Worm (Caenorhabditis elegans) whole organism, L4 larva: ENCODE measurements around the gene T19D2.3.

Experiments used
- F26F4.8 ChIP-seq: fragments of 200-800 bp; sonication (Bioruptor generic); conservative IDR thresholded peaks from 2 replicates; pipeline ENCODE4 v1.3.6; 2022; ENCODE audit warnings: missing genetic modification characterization, missing compliant biosample characterization
- F44E2.7 ChIP-seq: fragments of 200-800 bp; sonication (Bioruptor generic); IDR thresholded peaks from 2 replicates; pipeline ENCODE4 v2.1.2; 2022; ENCODE audit warnings: missing genetic modification characterization, missing compliant biosample characterization
- Y5F2A.4 ChIP-seq: fragments of 200-800 bp; sonication (Bioruptor generic); optimal IDR thresholded peaks from 2 replicates; lab custom pipeline; 2018; ENCODE audit warnings: mild to moderate bottlenecking, missing genetic modification characterization, missing compliant biosample characterization
- ZK546.5 ChIP-seq, 2 experiments: sonication (generic microtip); optimal IDR thresholded peaks; 2 replicates each; lab custom pipeline; 2017; ENCODE audit warnings: missing biosample characterization in 2 of 2, missing genetic modification characterization in 2 of 2
- aha-1 ChIP-seq: fragments of 150-350 bp; peaks from one replicate; lab custom pipeline; 2014; ENCODE audit warnings: missing biosample characterization, missing genetic modification characterization
- ama-1 ChIP-seq: fragments of 150-350 bp; optimal IDR thresholded peaks from 2 replicates; lab custom pipeline; 2014; ENCODE audit warnings: inconsistent platforms, mixed read lengths
- ceh-28 ChIP-seq: fragments of 150-350 bp; optimal IDR thresholded peaks from 2 replicates; lab custom pipeline; 2014; ENCODE audit warnings: missing biosample characterization, missing genetic modification reagents, missing genetic modification characterization
- dpl-1 ChIP-seq: fragments of 150-350 bp; optimal IDR thresholded peaks from 2 replicates; lab custom pipeline; 2014; ENCODE audit warnings: missing biosample characterization, missing genetic modification reagents, missing genetic modification characterization
- egl-43 ChIP-seq: fragments of 200-800 bp; sonication (Bioruptor generic); IDR thresholded peaks from 2 replicates; pipeline ENCODE4 v1.3.6; 2022; ENCODE audit warnings: missing genetic modification reagents, missing genetic modification characterization, missing compliant biosample characterization
- fkh-10 ChIP-seq: fragments of 150-350 bp; optimal IDR thresholded peaks from 2 replicates; lab custom pipeline; 2014; ENCODE audit warnings: missing biosample characterization, missing genetic modification reagents, missing genetic modification characterization
- fos-1 ChIP-seq: fragments of 150-350 bp; optimal IDR thresholded peaks from 2 replicates; lab custom pipeline; 2014; ENCODE audit warnings: missing biosample characterization, missing genetic modification characterization
- hlh-11 ChIP-seq: fragments of 200-800 bp; sonication (Bioruptor generic); optimal IDR thresholded peaks from 2 replicates; lab custom pipeline; 2018; ENCODE audit warnings: mild to moderate bottlenecking, missing genetic modification characterization, missing compliant biosample characterization
- jun-1 ChIP-seq: fragments of 150-350 bp; optimal IDR thresholded peaks from 2 replicates; lab custom pipeline; 2014; ENCODE audit warnings: missing biosample characterization, missing genetic modification reagents, missing genetic modification characterization
- lin-38 ChIP-seq: fragments of 200-800 bp; sonication (Bioruptor generic); IDR thresholded peaks from 2 replicates; pipeline ENCODE4 v1.3.6; 2022; ENCODE audit warnings: missing genetic modification reagents, missing genetic modification characterization, missing compliant biosample characterization
- mdl-1 ChIP-seq, 2 experiments: fragments of 150-350 bp in 1 of 2; sonication (generic microtip) in 1 of 2; optimal IDR thresholded peaks; 2 replicates each; lab custom pipeline; 2014 to 2017; ENCODE audit warnings: missing biosample characterization in 2 of 2, missing genetic modification characterization in 2 of 2
- mxl-3 ChIP-seq: fragments of 200-800 bp; sonication (Bioruptor generic); optimal IDR thresholded peaks from 2 replicates; lab custom pipeline; 2018; ENCODE audit warnings: mild to moderate bottlenecking, missing genetic modification characterization, missing compliant biosample characterization
- nhr-102 ChIP-seq: sonication (generic microtip); optimal IDR thresholded peaks from 2 replicates; lab custom pipeline; 2016; ENCODE audit warnings: mild to moderate bottlenecking, missing genetic modification characterization, moderate library complexity, missing compliant biosample characterization
- nhr-41 ChIP-seq: fragments of 200-800 bp; sonication (Bioruptor generic); IDR thresholded peaks from 2 replicates; pipeline ENCODE4 v1.3.6; 2022; ENCODE audit warnings: missing genetic modification reagents, missing genetic modification characterization, missing compliant biosample characterization
- nhr-48 ChIP-seq: sonication (generic microtip); optimal IDR thresholded peaks from 2 replicates; lab custom pipeline; 2016; ENCODE audit warnings: mild to moderate bottlenecking, missing genetic modification characterization, missing compliant biosample characterization
- pha-4 ChIP-seq, 2 experiments: fragments of 150-350 bp in 1 of 2; fragments of 200-800 bp in 1 of 2; sonication (Bioruptor generic) in 1 of 2; IDR thresholded peaks in 1 of 2; optimal IDR thresholded peaks in 1 of 2; 2 replicates each; pipeline versions ENCODE4 v1.3.6 to Lab custom; 2014 to 2022; ENCODE audit warnings: missing genetic modification characterization in 2 of 2, missing genetic modification reagents in 2 of 2, missing biosample characterization in 1 of 2, missing compliant biosample characterization in 1 of 2
- php-3 ChIP-seq: fragments of 200-800 bp; sonication (Bioruptor generic); IDR thresholded peaks from 2 replicates; pipeline ENCODE4 v1.3.6; 2022; ENCODE audit warnings: missing genetic modification reagents, missing genetic modification characterization, missing compliant biosample characterization
- pqm-1 ChIP-seq: sonication (generic microtip); optimal IDR thresholded peaks from 2 replicates; lab custom pipeline; 2017; ENCODE audit warnings: missing biosample characterization, missing genetic modification characterization
- set-16 ChIP-seq: fragments of 200-800 bp; sonication (Bioruptor generic); IDR thresholded peaks from 2 replicates; pipeline ENCODE4 v1.3.6; 2022; ENCODE audit warnings: missing genetic modification reagents, missing genetic modification characterization, missing compliant biosample characterization
- spr-1 ChIP-seq: sonication (generic microtip); optimal IDR thresholded peaks from 2 replicates; lab custom pipeline; 2016; ENCODE audit warnings: mild to moderate bottlenecking, missing genetic modification characterization, missing compliant biosample characterization
- unc-39 ChIP-seq: sonication (generic microtip); optimal IDR thresholded peaks from 2 replicates; lab custom pipeline; 2017; ENCODE audit warnings: missing biosample characterization, missing genetic modification characterization
- unc-62 ChIP-seq, 3 experiments: fragments of 150-350 bp in 1 of 3; sonication (generic microtip); optimal IDR thresholded peaks in 2 of 3; peaks in 1 of 3; 1 replicate in 1 of 3; 2 replicates in 2 of 3; lab custom pipeline; 2014 to 2017; ENCODE audit warnings: missing biosample characterization in 3 of 3, missing genetic modification characterization in 3 of 3, missing genetic modification reagents in 3 of 3, missing genotype in 1 of 3
- vab-7 ChIP-seq: fragments of 200-800 bp; sonication (Bioruptor generic); IDR thresholded peaks from 2 replicates; pipeline ENCODE4 v1.3.6; 2022; ENCODE audit warnings: missing genetic modification reagents, missing genetic modification characterization, missing compliant biosample characterization
- zip-2 ChIP-seq: fragments of 150-350 bp; optimal IDR thresholded peaks from 2 replicates; lab custom pipeline; 2014; ENCODE audit warnings: missing biosample characterization, missing genetic modification characterization
- ztf-11 ChIP-seq: fragments of 150-350 bp; optimal IDR thresholded peaks from 2 replicates; lab custom pipeline; 2014; ENCODE audit warnings: missing biosample characterization, missing genetic modification characterization

T19D2.3 gene

ce11 chrX:3900715-3901114 lies 38.3 kb upstream of the T19D2.3 start (continued):
- TF ChIP-seq set-16 (GFP tag; lab: Robert Waterston, UW) (peak; percentile 84; the same call in 1 of the 2 replicates), ZK546.5 (tag; optimal IDR thresholded peaks at IDR 0.05; lab: Kevin White, UChicago) (no peak)

- TF ChIP-seq pha-4 (GFP tag; IDR thresholded peaks at IDR 0.05; lab: Robert Waterston, UW), result no peak
- TF ChIP-seq pha-4 (tag; optimal IDR thresholded peaks at IDR 0.05; lab: Kevin White, UChicago), result no peak
- peak; percentile 87 for TF ChIP-seq fkh-10 (GFP tag; lab: Kevin White, UChicago)
These were observed 37.7 kb upstream of the T19D2.3 start for ce11 chrX:3901389-3901788.

- TF ChIP-seq aha-1 (peak; percentile 64), ama-1 (lab: Kevin White, UChicago) (no peak)
These were observed 34.5 kb upstream of the T19D2.3 start, which contains the start of gene sup-12 for ce11 chrX:3904568-3904967. Gene sup-12 (plus strand): TSS chrX:3904584.

- peak in 1 of 2 experiments; percentile 49 for TF ChIP-seq unc-62 (GFP tag; optimal IDR thresholded peaks at IDR 0.05 in 1 of 2; lab: Kevin White, UChicago)
- no peak for TF ChIP-seq unc-62 (tag; optimal IDR thresholded peaks at IDR 0.05; lab: Kevin White, UChicago)
- no peak for TF ChIP-seq nhr-102
- TF ChIP-seq, all 104 proteins: peak for 1
These were observed 27.8 kb upstream of the T19D2.3 start, which contains the start of gene T22B2.5 for ce11 chrX:3911280-3911679. Gene T22B2.5 (minus strand): TSS chrX:3911380.

ce11 chrX:3914273-3914672 lies 24.8 kb upstream of the T19D2.3 start:
- TF ChIP-seq aha-1, result peak; percentile 81
- TF ChIP-seq F26F4.8 (GFP tag; lab: Robert Waterston, UW), result no peak
- peak; percentile 44; the same call in 1 of the 2 replicates for TF ChIP-seq vab-7 (GFP tag; lab: Robert Waterston, UW)
- TF ChIP-seq php-3 (GFP tag; lab: Robert Waterston, UW), result 0 out of 2 replicates have a peak, but pooled peaks have one; percentile 27
- TF ChIP-seq egl-43 (GFP tag; lab: Robert Waterston, UW), result 0 out of 2 replicates have a peak, but pooled peaks have one; percentile 35

ce11 chrX:3915748-3916147 lies 23.3 kb upstream of the T19D2.3 start, which contains the start of gene idpp-9:
Gene idpp-9 (minus strand): TSS chrX:3915848.
- TF ChIP-seq hlh-11 (tag; lab: Kevin White, UChicago) (no peak), mdl-1 (tag; optimal IDR thresholded peaks at IDR 0.05; lab: Kevin White, UChicago) (no peak), ama-1 (lab: Kevin White, UChicago) (no peak), nhr-48 (tag; lab: Kevin White, UChicago) (no peak), F44E2.7 (GFP tag; lab: Robert Waterston, UW) (no peak), spr-1 (tag; lab: Kevin White, UChicago) (no peak), lin-38 (GFP tag; lab: Robert Waterston, UW) (no peak), fos-1 (tag; lab: Kevin White, UChicago) (no peak), dpl-1 (GFP tag; lab: Kevin White, UChicago) (no peak), ztf-11 (tag; lab: Kevin White, UChicago) (no peak), ceh-28 (tag; lab: Kevin White, UChicago) (no peak), mxl-3 (GFP tag; lab: Kevin White, UChicago) (no peak), zip-2 (no peak), jun-1 (tag; lab: Kevin White, UChicago) (no peak), Y5F2A.4 (GFP tag; lab: Kevin White, UChicago) (no peak), nhr-41 (no peak), php-3 (GFP tag; lab: Robert Waterston, UW) (no peak), unc-39 (tag; lab: Kevin White, UChicago) (no peak), pqm-1 (tag; lab: Kevin White, UChicago) (no peak)
